Fruit fly (Drosophila melanogaster) whole organism, embryonic: ENCODE measurements around the gene p24-1.

Experiments
- Atf-2 ChIP-seq: fragments of 200-800 bp; sonication (Bioruptor generic); optimal IDR thresholded peaks from 2 replicates; lab custom pipeline; 2016; ENCODE audit warnings: missing biosample characterization, missing genetic modification characterization
- Atf6 ChIP-seq: fragments of 200-800 bp; sonication (Bioruptor generic); IDR thresholded peaks from 2 replicates; pipeline ENCODE4 v1.3.6; 2022; ENCODE audit warnings: missing biosample characterization, missing genetic modification characterization
- BtbVII ChIP-seq: fragments of 200-800 bp; sonication (Bioruptor generic); optimal IDR thresholded peaks from 3 replicates; lab custom pipeline; 2017; ENCODE audit warnings: missing biosample characterization, mild to moderate bottlenecking, missing genetic modification characterization
- CG10147 ChIP-seq: fragments of 200-800 bp; sonication (Bioruptor generic); optimal IDR thresholded peaks from 2 replicates; lab custom pipeline; 2019; ENCODE audit warnings: missing biosample characterization, mild to moderate bottlenecking, missing genetic modification characterization, moderate library complexity
- CG10274 ChIP-seq: fragments of 200-800 bp; sonication (Bioruptor generic); optimal IDR thresholded peaks from 3 replicates; lab custom pipeline; 2017; ENCODE audit warnings: missing biosample characterization, mild to moderate bottlenecking, missing genetic modification characterization
- CG10366 ChIP-seq: fragments of 200-800 bp; sonication (Bioruptor generic); IDR thresholded peaks from 2 replicates; pipeline ENCODE4 v1.3.6; 2022; ENCODE audit warnings: missing biosample characterization, missing genetic modification characterization
- CG10431 ChIP-seq: fragments of 200-800 bp; sonication (Bioruptor generic); optimal IDR thresholded peaks from 3 replicates; lab custom pipeline; 2018; ENCODE audit warnings: missing biosample characterization, mild to moderate bottlenecking, missing genetic modification characterization
- CG10462 ChIP-seq: fragments of 200-800 bp; sonication (Bioruptor generic); optimal IDR thresholded peaks from 2 replicates; lab custom pipeline; 2016; ENCODE audit warnings: missing biosample characterization, missing genetic modification characterization
- CG10543 ChIP-seq: fragments of 200-800 bp; sonication (Bioruptor generic); optimal IDR thresholded peaks from 3 replicates; lab custom pipeline; 2017; ENCODE audit warnings: missing biosample characterization, mild to moderate bottlenecking, missing genetic modification characterization, moderate library complexity
- CG15479 ChIP-seq: fragments of 200-800 bp; sonication (Bioruptor generic); optimal IDR thresholded peaks from 3 replicates; lab custom pipeline; 2019; ENCODE audit warnings: missing biosample characterization, mild to moderate bottlenecking, missing genetic modification characterization, moderate library complexity
- CG1603 ChIP-seq: fragments of 200-800 bp; sonication (Bioruptor generic); optimal IDR thresholded peaks from 2 replicates; lab custom pipeline; 2019; ENCODE audit warnings: missing biosample characterization, mild to moderate bottlenecking, missing genetic modification characterization, moderate library complexity
- CG17361 ChIP-seq: fragments of 200-800 bp; sonication (Bioruptor generic); IDR thresholded peaks from 3 replicates; pipeline ENCODE4 v1.3.6; 2022; ENCODE audit warnings: missing biosample characterization, missing genetic modification characterization
- CG31441 ChIP-seq: fragments of 200-800 bp; sonication (Bioruptor generic); IDR thresholded peaks from 2 replicates; pipeline ENCODE4 v1.3.6; 2022; ENCODE audit warnings: missing biosample characterization, missing genetic modification characterization
- CG33557 ChIP-seq: fragments of 200-800 bp; sonication (Bioruptor generic); optimal IDR thresholded peaks from 2 replicates; lab custom pipeline; 2019; ENCODE audit warnings: missing biosample characterization, mild to moderate bottlenecking, missing genetic modification characterization, moderate library complexity
- CG3407 ChIP-seq: fragments of 200-800 bp; sonication (Bioruptor generic); optimal IDR thresholded peaks from 2 replicates; lab custom pipeline; 2018; ENCODE audit warnings: missing biosample characterization, mild to moderate bottlenecking, missing genetic modification characterization
- CG34376 ChIP-seq: fragments of 200-800 bp; sonication (Bioruptor generic); optimal IDR thresholded peaks from 2 replicates; lab custom pipeline; 2018; ENCODE audit warnings: missing biosample characterization, mild to moderate bottlenecking, missing genetic modification characterization
- CG3847 ChIP-seq: fragments of 200-800 bp; sonication (Bioruptor generic); IDR thresholded peaks from 2 replicates; pipeline ENCODE4 v1.3.6; 2022; ENCODE audit warnings: missing biosample characterization, missing genetic modification characterization
- CG4328 ChIP-seq: fragments of 200-800 bp; sonication (Bioruptor generic); optimal IDR thresholded peaks from 3 replicates; lab custom pipeline; 2017; ENCODE audit warnings: missing biosample characterization, missing genetic modification reagents, missing genetic modification characterization
- CG4424 ChIP-seq: fragments of 200-800 bp; sonication (Bioruptor generic); optimal IDR thresholded peaks from 3 replicates; lab custom pipeline; 2016; ENCODE audit warnings: missing biosample characterization, missing genetic modification characterization
- CG4707 ChIP-seq: fragments of 200-800 bp; sonication (Bioruptor generic); optimal IDR thresholded peaks from 2 replicates; lab custom pipeline; 2018; ENCODE audit warnings: missing biosample characterization, mild to moderate bottlenecking, missing genetic modification characterization, moderate library complexity
- CG7357 ChIP-seq: fragments of 200-800 bp; sonication (Bioruptor generic); IDR thresholded peaks from 3 replicates; pipeline ENCODE4 v1.3.6; 2022; ENCODE audit warnings: missing biosample characterization, missing genetic modification characterization
- CG8359 ChIP-seq: fragments of 200-800 bp; sonication (Bioruptor generic); optimal IDR thresholded peaks from 2 replicates; lab custom pipeline; 2017; ENCODE audit warnings: missing biosample characterization, mild to moderate bottlenecking, missing genetic modification characterization, borderline replicate concordance
- CG8765 ChIP-seq: fragments of 200-800 bp; sonication (Bioruptor generic); IDR thresholded peaks from 2 replicates; pipeline ENCODE4 v1.3.6; 2022; ENCODE audit warnings: missing biosample characterization, missing genetic modification characterization
- CG8944 ChIP-seq: fragments of 200-800 bp; sonication (Bioruptor generic); optimal IDR thresholded peaks from 3 replicates; lab custom pipeline; 2016; ENCODE audit warnings: missing biosample characterization, missing genetic modification characterization
- CG9437 ChIP-seq: fragments of 200-800 bp; sonication (Bioruptor generic); optimal IDR thresholded peaks from 2 replicates; lab custom pipeline; 2018; ENCODE audit warnings: missing biosample characterization, mild to moderate bottlenecking, missing genetic modification characterization
- CoRest ChIP-seq: fragments of 200-800 bp; sonication (Bioruptor generic); optimal IDR thresholded peaks from 3 replicates; lab custom pipeline; 2018; ENCODE audit warnings: missing biosample characterization, mild to moderate bottlenecking, missing genetic modification characterization, moderate library complexity
- D19B ChIP-seq: fragments of 200-800 bp; sonication (Bioruptor generic); optimal IDR thresholded peaks from 2 replicates; lab custom pipeline; 2017; ENCODE audit warnings: missing biosample characterization, mild to moderate bottlenecking, missing genetic modification characterization
- GATAe ChIP-seq: fragments of 200-800 bp; sonication (Bioruptor generic); conservative IDR thresholded peaks from 2 replicates; pipeline ENCODE4 v1.3.6; 2022; ENCODE audit warnings: missing biosample characterization, missing genetic modification characterization
- Hand ChIP-seq: fragments of 200-800 bp; sonication (Bioruptor generic); optimal IDR thresholded peaks from 2 replicates; lab custom pipeline; 2017; ENCODE audit warnings: mild to moderate bottlenecking, missing biosample characterization, missing genetic modification reagents, missing genetic modification characterization
- HmgZ ChIP-seq: fragments of 200-800 bp; sonication (Bioruptor generic); optimal IDR thresholded peaks from 2 replicates; lab custom pipeline; 2018; ENCODE audit warnings: missing biosample characterization, mild to moderate bottlenecking, missing genetic modification characterization
- Lhr ChIP-seq: fragments of 200-800 bp; sonication (Bioruptor generic); optimal IDR thresholded peaks from 3 replicates; lab custom pipeline; 2017; ENCODE audit warnings: mild to moderate bottlenecking, missing biosample characterization, missing genetic modification reagents, missing genetic modification characterization
- Mes4 ChIP-seq: fragments of 200-800 bp; sonication (Bioruptor generic); optimal IDR thresholded peaks from 2 replicates; lab custom pipeline; 2016; ENCODE audit warnings: missing biosample characterization, missing genetic modification characterization
- NFAT ChIP-seq: fragments of 200-800 bp; sonication (Bioruptor generic); IDR thresholded peaks from 2 replicates; pipeline ENCODE4 v1.3.6; 2022; ENCODE audit warnings: missing biosample characterization, missing genetic modification characterization
- Nf-YB ChIP-seq: fragments of 200-800 bp; sonication (Bioruptor generic); optimal IDR thresholded peaks from 3 replicates; lab custom pipeline; 2019; ENCODE audit warnings: missing biosample characterization, mild to moderate bottlenecking, missing genetic modification characterization, moderate library complexity
- Optix ChIP-seq: fragments of 200-800 bp; sonication (Bioruptor generic); IDR thresholded peaks from 3 replicates; pipeline ENCODE4 v1.3.6; 2022; ENCODE audit warnings: missing biosample characterization, missing genetic modification characterization
- Xrp1 ChIP-seq: fragments of 200-800 bp; sonication (Bioruptor generic); IDR thresholded peaks from 2 replicates; pipeline ENCODE4 v1.3.6; 2022; ENCODE audit warnings: missing biosample characterization, missing genetic modification characterization
- ara ChIP-seq: fragments of 200-800 bp; sonication (Bioruptor generic); IDR thresholded peaks from 2 replicates; pipeline ENCODE4 v1.3.6; 2022; ENCODE audit warnings: missing biosample characterization, missing genetic modification characterization
- cg ChIP-seq: fragments of 200-800 bp; sonication (Bioruptor generic); optimal IDR thresholded peaks from 3 replicates; lab custom pipeline; 2019; ENCODE audit warnings: missing biosample characterization, mild to moderate bottlenecking, missing genetic modification characterization, moderate library complexity
- dati ChIP-seq: fragments of 200-800 bp; sonication (Bioruptor generic); IDR thresholded peaks from 2 replicates; pipeline ENCODE4 v1.3.6; 2022; ENCODE audit warnings: missing biosample characterization, missing genetic modification characterization
- mam ChIP-seq: fragments of 200-800 bp; sonication (Bioruptor generic); optimal IDR thresholded peaks from 3 replicates; lab custom pipeline; 2016; ENCODE audit warnings: missing biosample characterization, missing genetic modification characterization
- mirr ChIP-seq: fragments of 200-800 bp; sonication (Bioruptor generic); optimal IDR thresholded peaks from 3 replicates; lab custom pipeline; 2018; ENCODE audit warnings: missing biosample characterization, mild to moderate bottlenecking, missing genetic modification characterization
- nmo ChIP-seq: fragments of 200-800 bp; sonication (Bioruptor generic); optimal IDR thresholded peaks from 2 replicates; lab custom pipeline; 2018; ENCODE audit warnings: missing biosample characterization, mild to moderate bottlenecking, missing genetic modification characterization, moderate library complexity
- org-1 ChIP-seq: fragments of 200-800 bp; sonication (Bioruptor generic); optimal IDR thresholded peaks from 2 replicates; lab custom pipeline; 2017; ENCODE audit warnings: missing biosample characterization, missing genetic modification characterization
- peb ChIP-seq: fragments of 200-800 bp; sonication (Bioruptor generic); IDR thresholded peaks from 2 replicates; pipeline ENCODE4 v1.3.6; 2022; ENCODE audit warnings: missing biosample characterization, missing genetic modification characterization
- rib ChIP-seq: fragments of 200-800 bp; sonication (Bioruptor generic); IDR thresholded peaks from 2 replicates; pipeline ENCODE4 v1.3.6; 2022; ENCODE audit warnings: missing biosample characterization, missing genetic modification characterization
- run ChIP-seq: fragments of 200-800 bp; sonication (Bioruptor generic); optimal IDR thresholded peaks from 3 replicates; lab custom pipeline; 2018; ENCODE audit warnings: missing biosample characterization, mild to moderate bottlenecking, missing genetic modification characterization
- sc ChIP-seq, 3 experiments: fragments of >200 bp in 2 of 3; fragments of 200-800 bp in 1 of 3; sonication (Bioruptor generic) in 1 of 3; optimal IDR thresholded peaks; 2 replicates in 2 of 3; 3 replicates in 1 of 3; lab custom pipeline; 2017; ENCODE audit warnings: mild to moderate bottlenecking in 1 of 3, missing biosample characterization in 1 of 3, missing genetic modification characterization in 1 of 3, missing genetic modification reagents in 1 of 3
- schlank ChIP-seq: fragments of 200-800 bp; sonication (Bioruptor generic); optimal IDR thresholded peaks from 2 replicates; lab custom pipeline; 2018; ENCODE audit warnings: missing biosample characterization, mild to moderate bottlenecking, missing genetic modification characterization
- sob ChIP-seq: fragments of 200-800 bp; sonication (Bioruptor generic); IDR thresholded peaks from 2 replicates; pipeline ENCODE4 v1.3.6; 2022; ENCODE audit warnings: missing biosample characterization, missing genetic modification characterization
- toy ChIP-seq: fragments of 200-800 bp; sonication (Bioruptor generic); IDR thresholded peaks from 2 replicates; pipeline ENCODE4 v1.3.6; 2022; ENCODE audit warnings: missing biosample characterization, missing genetic modification characterization
- ttk ChIP-seq: fragments of 200-800 bp; sonication (Bioruptor generic); IDR thresholded peaks from 2 replicates; pipeline ENCODE4 v2.1.2; 2022; ENCODE audit warnings: missing biosample characterization, missing genetic modification characterization
- unc-4 ChIP-seq: fragments of 200-800 bp; sonication (Bioruptor generic); IDR thresholded peaks from 2 replicates; pipeline ENCODE4 v1.3.6; 2022; ENCODE audit warnings: missing biosample characterization, missing genetic modification characterization; ENCODE audit not compliant: partially characterized antibody

The p24-1 gene

DNA sequence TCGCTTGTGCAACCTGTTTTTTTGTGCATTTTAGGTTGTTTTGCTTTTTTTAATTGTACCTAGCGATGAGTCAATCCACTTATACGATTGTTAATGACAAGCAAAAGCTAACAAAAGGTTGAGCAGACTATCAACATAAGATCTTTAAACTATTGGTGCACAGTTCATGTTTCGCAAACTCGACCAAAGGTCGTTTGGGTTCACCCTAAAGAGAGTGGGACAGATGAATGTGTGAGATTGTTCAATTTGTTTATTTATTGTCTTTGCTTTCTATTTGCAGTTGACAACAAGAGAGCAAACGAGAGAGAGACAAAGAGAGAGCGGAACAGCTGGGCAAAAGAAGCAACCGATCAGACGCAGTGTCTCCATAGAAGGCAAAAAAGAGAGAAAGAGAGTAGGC, 29.3 kb downstream of the p24-1 start (continued):
- no peak for TF ChIP-seq CG10462 (GFP tag; lab: Kevin White, UChicago)
- no peak for TF ChIP-seq toy (GFP tag; lab: Robert Waterston, UW)
- no peak for TF ChIP-seq sc (optimal IDR thresholded peaks at IDR 0.05; lab: Kevin White, UChicago)
- TF ChIP-seq sc (GFP tag; optimal IDR thresholded peaks at IDR 0.05; lab: Kevin White, UChicago) = no peak
- no peak for TF ChIP-seq D19B (GFP tag; lab: Kevin White, UChicago)
- TF ChIP-seq CG8944 = no peak
- TF ChIP-seq Optix (GFP tag; lab: Robert Waterston, UW) = no peak
- TF ChIP-seq sob (GFP tag; lab: Robert Waterston, UW) = no peak
- no peak for TF ChIP-seq CoRest (tag; lab: Kevin White, UChicago)
- TF ChIP-seq CG8765 (GFP tag; lab: Robert Waterston, UW) = no peak
- no peak for TF ChIP-seq CG4424 (GFP tag; lab: Kevin White, UChicago)
- TF ChIP-seq CG10431 = peak; percentile 60
- no peak for TF ChIP-seq dati
- no peak for TF ChIP-seq CG31441 (GFP tag; lab: Robert Waterston, UW)
- no peak for TF ChIP-seq peb (GFP tag; lab: Robert Waterston, UW)
- no peak for TF ChIP-seq Atf-2 (GFP tag; lab: Kevin White, UChicago)
- no peak for TF ChIP-seq mam (GFP tag; lab: Kevin White, UChicago)
- TF ChIP-seq schlank (tag; lab: Kevin White, UChicago) = no peak
- TF ChIP-seq Xrp1 = peak; percentile 30; the same call in 1 of the 2 replicates
- TF ChIP-seq Lhr (GFP tag; lab: Kevin White, UChicago) = no peak
- no peak for TF ChIP-seq NFAT (GFP tag; lab: Robert Waterston, UW)
- peak; percentile 33 for TF ChIP-seq CG33557 (GFP tag; lab: Kevin White, UChicago)
- no peak for TF ChIP-seq org-1
- TF ChIP-seq nmo (GFP tag; lab: Kevin White, UChicago) = no peak
- TF ChIP-seq HmgZ (tag; lab: Kevin White, UChicago) = peak; percentile 21
- no peak for TF ChIP-seq cg (GFP tag; lab: Kevin White, UChicago)
- TF ChIP-seq CG3847 = no peak
- no peak for TF ChIP-seq CG7357 (GFP tag; lab: Robert Waterston, UW)
- peak; percentile 4 for TF ChIP-seq CG34376 (GFP tag; lab: Kevin White, UChicago)
- TF ChIP-seq mirr = no peak
- no peak for TF ChIP-seq run
- no peak for TF ChIP-seq CG10366 (GFP tag; lab: Robert Waterston, UW)
- TF ChIP-seq CG4328 (GFP tag; lab: Kevin White, UChicago) = no peak
- no peak for TF ChIP-seq CG10543 (GFP tag; lab: Kevin White, UChicago)
- TF ChIP-seq Atf6 = no peak
- no peak for TF ChIP-seq rib (GFP tag; lab: Robert Waterston, UW)
- no peak for TF ChIP-seq CG17361
- no peak for TF ChIP-seq Mes4
- TF ChIP-seq BtbVII (GFP tag; lab: Kevin White, UChicago) = no peak
- TF ChIP-seq ara = no peak
- TF ChIP-seq ttk (GFP tag; lab: Robert Waterston, UW) = no peak
- TF ChIP-seq CG10147 = no peak
- no peak for TF ChIP-seq Hand (GFP tag; lab: Kevin White, UChicago)
- peak; percentile 55 for TF ChIP-seq CG3407
- no peak for TF ChIP-seq unc-4 (GFP tag; lab: Robert Waterston, UW)
- TF ChIP-seq CG1603 = no peak
- no peak for TF ChIP-seq CG9437 (GFP tag; lab: Kevin White, UChicago)
- no peak for TF ChIP-seq Nf-YB
- no peak for TF ChIP-seq CG8359 (GFP tag; lab: Kevin White, UChicago)
- no peak for TF ChIP-seq CG10274
- peak; percentile 80 for TF ChIP-seq CG4707 (GFP tag; lab: Kevin White, UChicago)
- no peak for TF ChIP-seq GATAe
- peak; percentile 33 for TF ChIP-seq CG15479 (GFP tag; lab: Kevin White, UChicago)
